Fruit fly (Drosophila melanogaster): ENCODE data around the gene Akt.

Akt gene

DNA sequence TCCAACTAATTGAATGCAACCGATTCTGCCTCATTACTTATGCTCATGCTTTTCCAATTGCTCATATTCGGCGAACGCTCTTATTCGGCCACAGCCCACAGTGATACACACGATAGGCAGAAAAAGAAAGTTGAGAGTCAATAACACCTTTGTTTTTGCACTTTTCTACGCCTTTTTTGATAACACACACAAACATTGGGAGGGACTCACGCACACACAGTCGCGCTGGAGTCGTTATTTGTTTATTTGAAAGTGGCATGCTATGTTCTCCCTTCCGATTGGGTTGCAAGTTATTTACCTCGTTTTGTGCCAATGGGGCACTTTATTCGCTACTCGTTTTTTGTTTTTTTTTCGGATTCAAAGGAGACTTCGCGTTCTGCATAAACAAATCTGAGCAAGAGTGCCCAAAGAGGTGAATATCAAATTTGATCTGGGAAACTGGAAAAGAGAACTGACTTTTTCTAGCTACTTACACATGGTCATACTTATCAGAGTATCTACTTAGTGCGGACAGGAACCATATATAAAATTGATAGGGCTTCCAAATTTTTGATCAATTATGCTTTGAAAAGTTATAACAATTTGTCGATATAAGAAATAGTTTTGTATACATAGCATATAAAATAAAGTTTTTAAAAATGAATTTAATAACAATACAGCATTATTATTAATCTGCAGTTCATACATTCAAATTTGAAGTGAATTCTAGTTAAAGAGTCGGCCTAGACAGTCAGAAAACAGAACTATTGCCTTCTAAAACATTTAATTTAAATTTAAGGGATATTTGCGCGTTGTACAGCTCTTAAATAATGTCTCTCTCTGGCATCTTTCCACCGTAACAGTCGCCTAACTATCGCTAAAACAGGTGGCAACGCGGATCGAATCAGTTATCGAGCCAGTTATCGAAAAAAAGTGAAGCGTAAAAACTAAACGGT lies at the start of gene Akt, which contains the start of gene Mhcl:
TSS of gene Akt (plus strand) at position 896 of the 935 bp plus-strand sequence.
TSS of gene Mhcl (minus strand) at position 429 of the 935 bp plus-strand sequence.
- TF ChIP-seq Nf-YA (GFP tag; IDR thresholded peaks at IDR 0.05) (no peak), CG17359 (tag; optimal IDR thresholded peaks at IDR 0.05) (peak; percentile 15), CG6272 (GFP tag; IDR thresholded peaks at IDR 0.05) (no peak), CG15601 (tag; optimal IDR thresholded peaks at IDR 0.05) (no peak), Elba2 (GFP tag; optimal IDR thresholded peaks at IDR 0.05) (peak; percentile 98), Hmr (GFP tag; optimal IDR thresholded peaks at IDR 0.05) (peak; percentile 12), CG11696 (GFP tag; IDR thresholded peaks at IDR 0.05) (no peak), Ets65A (GFP tag) (peak; percentile 18), CG7963 (GFP tag; IDR thresholded peaks at IDR 0.05; ENCODE audit: partially characterized antibody) (peak; percentile 57; the same call in 1 of the 3 replicates), sqz (GFP tag; optimal IDR thresholded peaks at IDR 0.05) (peak; percentile 30), CG10147 (GFP tag; optimal IDR thresholded peaks at IDR 0.05) (no peak), insv (GFP tag; optimal IDR thresholded peaks at IDR 0.05) (peak in 1 of 2 experiments; percentile 55), Gug (GFP tag; IDR thresholded peaks at IDR 0.05) (0 out of 4 replicates have a peak, but pooled peaks have one; percentile 19), CoRest (tag; optimal IDR thresholded peaks at IDR 0.05) (peak; percentile 52), CG32532 (GFP tag; IDR thresholded peaks at IDR 0.05) (peak; percentile 53), cg (GFP tag; optimal IDR thresholded peaks at IDR 0.05) (peak; percentile 68), HLH3B (GFP tag; IDR thresholded peaks at IDR 0.05) (no peak), ssp (GFP tag; IDR thresholded peaks at IDR 0.05) (peak; percentile 50), CG13894 (tag; optimal IDR thresholded peaks at IDR 0.05) (peak; percentile 36), Hmx (GFP tag; optimal IDR thresholded peaks at IDR 0.05) (peak; percentile 38), CG5180 (GFP tag; optimal IDR thresholded peaks at IDR 0.05) (no peak), Vsx1 (GFP tag; optimal IDR thresholded peaks at IDR 0.05) (no peak), hth (optimal IDR thresholded peaks at IDR 0.05) (no peak), zfh2 (GFP tag; optimal IDR thresholded peaks at IDR 0.05) (peak; percentile 28), Blimp-1 (GFP tag; optimal IDR thresholded peaks at IDR 0.05) (peak; percentile 29), trem (tag; optimal IDR thresholded peaks at IDR 0.05) (peak; percentile 77), mam (GFP tag; optimal IDR thresholded peaks at IDR 0.05) (peak; percentile 37), CG2120 (GFP tag; optimal IDR thresholded peaks at IDR 0.05) (peak; percentile 41), CG4424 (GFP tag; optimal IDR thresholded peaks at IDR 0.05) (peak; percentile 38), pita (GFP tag; optimal IDR thresholded peaks at IDR 0.05) (peak; percentile 62), wek (GFP tag; optimal IDR thresholded peaks at IDR 0.05) (no peak), Chrac-16 (GFP tag; optimal IDR thresholded peaks at IDR 0.05) (peak; percentile 17), Ssrp (tag; optimal IDR thresholded peaks at IDR 0.05) (peak; percentile 27), croc (GFP tag; conservative IDR thresholded peaks at IDR 0.05) (no peak), CG1603 (tag; optimal IDR thresholded peaks at IDR 0.05) (peak; percentile 49), cad (GFP tag; optimal IDR thresholded peaks at IDR 0.05) (no peak), odd (GFP tag; optimal IDR thresholded peaks at IDR 0.05) (no peak), CG10209 (GFP tag; optimal IDR thresholded peaks at IDR 0.05) (no peak), tin (GFP tag; optimal IDR thresholded peaks at IDR 0.05) (peak; percentile 5), HLH54F (GFP tag; optimal IDR thresholded peaks at IDR 0.05) (peak; percentile 15), ttk (GFP tag; IDR thresholded peaks at IDR 0.05) (no peak), caup (GFP tag; optimal IDR thresholded peaks at IDR 0.05; ENCODE audit: severe bottlenecking) (no peak), grau (tag; optimal IDR thresholded peaks at IDR 0.05) (peak; percentile 35), sisA (GFP tag; IDR thresholded peaks at IDR 0.05) (peak; percentile 38; the same call in 1 of the 2 replicates), sens (GFP tag) (peak; percentile 85), CG2678 (tag; optimal IDR thresholded peaks at IDR 0.05) (peak; percentile 15), CG2116 (GFP tag; optimal IDR thresholded peaks at IDR 0.05) (peak; percentile 74), CG9797 (GFP tag; optimal IDR thresholded peaks at IDR 0.05) (peak; percentile 62)
